Worm (Caenorhabditis elegans): Measurements from ENCODE around the gene pqn-54.

ce11 chrV:1480841-1481240 lies 16.1 kb downstream of the pqn-54 start:
- no peak for TF ChIP-seq efl-1 (GFP tag; optimal IDR thresholded peaks at IDR 0.05)
- no peak for TF ChIP-seq zfh-2 (GFP tag; conservative IDR thresholded peaks at IDR 0.05)
- TF ChIP-seq hrde-1 (tag; optimal IDR thresholded peaks at IDR 0.05; ENCODE audit: borderline replicate concordance): no peak
- TF ChIP-seq snpc-4 (GFP tag; optimal IDR thresholded peaks at IDR 0.05): no peak
- TF ChIP-seq snpc-4 (tag; optimal IDR thresholded peaks at IDR 0.05): no peak
- no peak for TF ChIP-seq Y67H2A.10 (GFP tag; conservative IDR thresholded peaks at IDR 0.05)
- no peak for TF ChIP-seq dox-1 (GFP tag; IDR thresholded peaks at IDR 0.05)
